Worm (Caenorhabditis elegans): Measurements from ENCODE around the gene cfap-36.

The cfap-36 gene

ce11 chrV:185694-186217, 13.7 kb upstream of the cfap-36 start, which contains the start of gene arid-1 (continued):
- no peak for TF ChIP-seq nhr-77 (tag; optimal IDR thresholded peaks at IDR 0.05)
- peak; percentile 48 for TF ChIP-seq swsn-7 (tag; optimal IDR thresholded peaks at IDR 0.05)
- TF ChIP-seq ceh-88 (GFP tag; IDR thresholded peaks at IDR 0.05), result no peak
- no peak for TF ChIP-seq mef-2 (tag; optimal IDR thresholded peaks at IDR 0.05)
- no peak for TF ChIP-seq Y116A8C.19 (tag; optimal IDR thresholded peaks at IDR 0.05; ENCODE audit: borderline replicate concordance)
- TF ChIP-seq nhr-90 (tag; optimal IDR thresholded peaks at IDR 0.05; ENCODE audit: poor library complexity), result peak; percentile 26
- TF ChIP-seq lin-13 (GFP tag; optimal IDR thresholded peaks at IDR 0.05), result no peak
- TF ChIP-seq tlp-1 (tag; optimal IDR thresholded peaks at IDR 0.05), result no peak
- TF ChIP-seq nhr-12 (tag; optimal IDR thresholded peaks at IDR 0.05), result no peak
- TF ChIP-seq isw-1 (GFP tag; IDR thresholded peaks at IDR 0.05), result peak; percentile 9
- TF ChIP-seq jun-1 (tag; optimal IDR thresholded peaks at IDR 0.05), result no peak
- TF ChIP-seq fkh-4 (tag; optimal IDR thresholded peaks at IDR 0.05; ENCODE audit: borderline replicate concordance), result no peak
- TF ChIP-seq rnt-1 (tag; optimal IDR thresholded peaks at IDR 0.05), result no peak
- TF ChIP-seq lir-3 (tag; optimal IDR thresholded peaks at IDR 0.05; ENCODE audit: poor library complexity), result no peak
- no peak for TF ChIP-seq zag-1 (tag; optimal IDR thresholded peaks at IDR 0.05)
- no peak for TF ChIP-seq hlh-17 (GFP tag; optimal IDR thresholded peaks at IDR 0.05; ENCODE audit: borderline replicate concordance)
- TF ChIP-seq ceh-90 (tag; optimal IDR thresholded peaks at IDR 0.05), result no peak
- TF ChIP-seq hpl-2 (GFP tag; optimal IDR thresholded peaks at IDR 0.05), result no peak
- peak; percentile 64 for TF ChIP-seq nhr-71 (tag; optimal IDR thresholded peaks at IDR 0.05)
- TF ChIP-seq ceh-82 (tag; optimal IDR thresholded peaks at IDR 0.05), result peak in 2 of 3 experiments; percentile 0 to 44

ce11 chrV:185124-185523, 13.1 kb upstream of the cfap-36 start:
- TF ChIP-seq mef-2 (tag; optimal IDR thresholded peaks at IDR 0.05) (no peak), ceh-63 (GFP tag; optimal IDR thresholded peaks at IDR 0.05) (no peak), fkh-10 (GFP tag; optimal IDR thresholded peaks at IDR 0.05) (no peak), lin-13 (GFP tag; optimal IDR thresholded peaks at IDR 0.05) (no peak), Y116A8C.19 (tag; optimal IDR thresholded peaks at IDR 0.05; ENCODE audit: borderline replicate concordance) (no peak), nhr-77 (tag; optimal IDR thresholded peaks at IDR 0.05) (no peak), nhr-12 (tag; optimal IDR thresholded peaks at IDR 0.05) (no peak), lin-35 (GFP tag; optimal IDR thresholded peaks at IDR 0.05) (no peak), nhr-19 (GFP tag; conservative IDR thresholded peaks at IDR 0.05) (no peak), egl-27 (tag; optimal IDR thresholded peaks at IDR 0.05) (no peak), nhr-237 (tag; optimal IDR thresholded peaks at IDR 0.05) (no peak), fos-1 (tag; optimal IDR thresholded peaks at IDR 0.05) (no peak), nhr-47 (tag; optimal IDR thresholded peaks at IDR 0.05) (no peak), hpl-2 (GFP tag; optimal IDR thresholded peaks at IDR 0.05) (no peak), jun-1 (tag; optimal IDR thresholded peaks at IDR 0.05) (no peak), C34B4.2 (tag; optimal IDR thresholded peaks at IDR 0.05) (no peak)

DNA sequence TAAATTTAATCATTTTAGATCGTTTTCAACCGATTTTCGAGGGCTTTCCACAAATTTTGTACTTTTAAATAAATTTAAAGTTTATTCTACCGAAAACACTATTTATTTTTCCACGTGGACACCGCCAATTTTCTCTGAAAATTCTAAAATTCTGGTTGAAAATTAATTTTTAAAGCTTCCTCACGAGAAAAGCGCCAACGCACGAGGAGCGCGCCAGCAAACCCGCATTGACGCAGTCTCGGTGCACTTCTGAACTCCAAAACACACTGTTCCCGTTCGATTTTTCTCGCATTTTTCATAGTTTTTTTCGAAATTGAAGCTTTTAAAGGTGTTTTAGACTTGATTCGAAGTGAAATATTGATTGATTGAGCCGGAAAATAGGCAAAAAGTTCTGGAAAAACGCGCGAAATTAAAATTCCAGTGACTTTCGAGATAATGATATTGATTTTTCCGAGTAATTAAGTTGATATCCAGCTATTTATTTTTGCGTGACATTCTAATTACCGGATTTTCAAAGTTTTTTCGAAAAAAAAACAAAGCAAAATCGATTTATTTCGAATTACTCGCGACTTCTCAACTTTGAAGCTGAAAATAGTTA, 5.0 kb upstream of the cfap-36 start, which contains the start of gene cul-3:
cul-3 (plus strand) TSS at position 548 of the 598 bp plus-strand sequence.
- TF ChIP-seq hlh-17 (GFP tag; optimal IDR thresholded peaks at IDR 0.05; ENCODE audit: borderline replicate concordance) (no peak), Y116A8C.19 (tag; optimal IDR thresholded peaks at IDR 0.05; ENCODE audit: borderline replicate concordance) (no peak), pqm-1 (tag; optimal IDR thresholded peaks at IDR 0.05) (no peak), rnt-1 (tag; optimal IDR thresholded peaks at IDR 0.05) (no peak), efl-3 (GFP tag; optimal IDR thresholded peaks at IDR 0.05) (no peak), aly-2 (tag; optimal IDR thresholded peaks at IDR 0.05) (peak; percentile 60), nhr-76 (tag; optimal IDR thresholded peaks at IDR 0.05) (no peak), nhr-19 (GFP tag; conservative IDR thresholded peaks at IDR 0.05) (peak; percentile 64), sox-4 (tag; optimal IDR thresholded peaks at IDR 0.05) (no peak), ceh-63 (GFP tag; optimal IDR thresholded peaks at IDR 0.05) (no peak), nhr-237 (tag; optimal IDR thresholded peaks at IDR 0.05) (no peak), nhr-47 (tag; optimal IDR thresholded peaks at IDR 0.05) (peak; percentile 87), nhr-90 (tag; optimal IDR thresholded peaks at IDR 0.05; ENCODE audit: poor library complexity) (peak; percentile 71), unc-86 (tag; optimal IDR thresholded peaks at IDR 0.05) (peak; percentile 66), ama-1 (optimal IDR thresholded peaks at IDR 0.05) (no peak), dpl-1 (GFP tag; optimal IDR thresholded peaks at IDR 0.05) (peak; percentile 59 to 79 (median 78)), lin-15B (tag; optimal IDR thresholded peaks at IDR 0.05) (peak; percentile 54), unc-30 (tag; optimal IDR thresholded peaks at IDR 0.05) (no peak), nhr-11 (tag; optimal IDR thresholded peaks at IDR 0.05) (peak; percentile 27), lsy-2 (tag; optimal IDR thresholded peaks at IDR 0.05) (peak; percentile 72 to 77), pag-3 (tag; optimal IDR thresholded peaks at IDR 0.05; ENCODE audit: borderline replicate concordance, insufficient read depth) (no peak), snu-23 (GFP tag; optimal IDR thresholded peaks at IDR 0.05) (peak; percentile 77), nhr-85 (tag) (peak; percentile 77), nhr-71 (tag; optimal IDR thresholded peaks at IDR 0.05) (peak; percentile 85), ceh-8 (GFP tag; optimal IDR thresholded peaks at IDR 0.05) (no peak), ets-5 (GFP tag; IDR thresholded peaks at IDR 0.05) (no peak)

Measured in whole organism, L1 larva.